Worm (Caenorhabditis elegans): ENCODE data around the gene clec-9.

ce11 chrV:16674399-16674798, 32.0 kb downstream of the clec-9 start:
- TF ChIP-seq odd-2 (tag; optimal IDR thresholded peaks at IDR 0.05) (no peak), sdc-2 (tag; optimal IDR thresholded peaks at IDR 0.05) (no peak), C38D4.7 (GFP tag; optimal IDR thresholded peaks at IDR 0.05) (no peak)
